Worm (Caenorhabditis elegans) whole organism, L4/young adult: ENCODE results near the gene T07D4.2.

Experiments
- W03F9.2 ChIP-seq: fragments of 150-350 bp; optimal IDR thresholded peaks from 2 replicates; lab custom pipeline; 2014; ENCODE audit warnings: missing biosample characterization, missing genetic modification characterization
- dao-5 ChIP-seq: sonication (generic microtip); optimal IDR thresholded peaks from 2 replicates; lab custom pipeline; 2016; ENCODE audit warnings: missing genotype, missing genetic modification characterization, moderate library complexity, missing compliant biosample characterization

ce11 chrII:8835857-8836256, 37.9 kb downstream of the T07D4.2 start, which contains the start of gene F46C5.4:
- no peak for TF ChIP-seq W03F9.2 (tag; lab: Kevin White, UChicago)
- no peak for TF ChIP-seq dao-5 (tag; lab: Kevin White, UChicago)
